Worm (Caenorhabditis elegans): ENCODE data around the gene ubc-17.
A peak's percentile ranks its signal among the peaks of the same experiment; 100 is the strongest.

DNA sequence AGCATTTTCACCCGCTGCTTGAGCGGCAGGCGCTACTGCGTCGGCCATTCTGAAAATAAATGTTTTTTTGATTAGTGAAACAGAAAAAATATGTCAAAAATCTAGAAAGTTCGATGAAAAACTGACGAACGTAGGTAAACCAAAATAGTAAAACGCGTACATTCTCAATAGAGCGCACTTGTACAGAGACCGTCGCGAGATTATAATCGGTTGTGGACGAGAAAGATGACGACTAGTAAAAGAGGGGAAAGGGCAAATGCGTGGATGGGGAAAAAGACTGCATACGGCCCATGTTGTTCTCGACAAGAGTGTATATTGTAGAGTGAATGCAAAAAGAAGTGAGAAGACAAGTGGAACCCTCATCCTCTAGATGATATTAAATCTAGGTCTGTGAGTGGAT is 49.9 kb downstream of the ubc-17 start, which contains the start of gene C36B7.6:
- no peak for TF ChIP-seq unc-62 (GFP tag; optimal IDR thresholded peaks at IDR 0.05)
- no peak for TF ChIP-seq lsy-2 (tag; optimal IDR thresholded peaks at IDR 0.05)
- TF ChIP-seq ztf-11 (tag; optimal IDR thresholded peaks at IDR 0.05) = no peak
- no peak for TF ChIP-seq nhr-28 (tag; optimal IDR thresholded peaks at IDR 0.05)
- TF ChIP-seq snpc-4 (tag; optimal IDR thresholded peaks at IDR 0.05) = no peak
- peak; percentile 50 for TF ChIP-seq nhr-2 (tag; optimal IDR thresholded peaks at IDR 0.05)
- no peak for TF ChIP-seq mls-2 (tag; optimal IDR thresholded peaks at IDR 0.05)
- no peak for TF ChIP-seq unc-39 (tag; optimal IDR thresholded peaks at IDR 0.05)
- TF ChIP-seq tbx-8 (GFP tag; optimal IDR thresholded peaks at IDR 0.05) = no peak
- TF ChIP-seq nhr-12 (tag; optimal IDR thresholded peaks at IDR 0.05) = no peak
- no peak for TF ChIP-seq pha-4 (tag; optimal IDR thresholded peaks at IDR 0.05)
- TF ChIP-seq bed-3 (GFP tag; optimal IDR thresholded peaks at IDR 0.05) = no peak
